Worm (Caenorhabditis elegans) whole organism, L2 larva: ENCODE measurements around the gene F38A1.6.

ENCODE experiments used
- F13H6.1 ChIP-seq: sonication (generic microtip); optimal IDR thresholded peaks from 2 replicates; lab custom pipeline; 2016; ENCODE audit warnings: missing genetic modification characterization, missing compliant biosample characterization
- R02D3.7 ChIP-seq: fragments of 150-350 bp; optimal IDR thresholded peaks from 2 replicates; lab custom pipeline; 2014; ENCODE audit warnings: missing biosample characterization, missing genetic modification characterization
- Y55F3AM.14 ChIP-seq: fragments of 200-800 bp; sonication (Bioruptor generic); optimal IDR thresholded peaks from 2 replicates; lab custom pipeline; 2018; ENCODE audit warnings: mild to moderate bottlenecking, missing genetic modification characterization, missing compliant biosample characterization
- ZK546.5 ChIP-seq: sonication (generic microtip); optimal IDR thresholded peaks from 2 replicates; lab custom pipeline; 2017; ENCODE audit warnings: missing biosample characterization, missing genetic modification characterization
- alr-1 ChIP-seq: fragments of 150-350 bp; optimal IDR thresholded peaks from 2 replicates; lab custom pipeline; 2014; ENCODE audit warnings: missing biosample characterization, missing genetic modification characterization
- aly-2 ChIP-seq: fragments of 150-350 bp; optimal IDR thresholded peaks from 2 replicates; lab custom pipeline; 2014; ENCODE audit warnings: missing biosample characterization, missing genetic modification characterization
- ama-1 ChIP-seq: fragments of 150-350 bp; optimal IDR thresholded peaks from 2 replicates; lab custom pipeline; 2018; ENCODE audit warnings: inconsistent platforms
- blmp-1 ChIP-seq: sonication (generic microtip); optimal IDR thresholded peaks from 2 replicates; lab custom pipeline; 2017; ENCODE audit warnings: missing genetic modification characterization, mild to moderate bottlenecking, missing compliant biosample characterization, antibody characterized with exemption, moderate library complexity; ENCODE audit not compliant: insufficient read depth
- ceh-16 ChIP-seq: fragments of 150-350 bp; optimal IDR thresholded peaks from 2 replicates; lab custom pipeline; 2014; ENCODE audit warnings: missing biosample characterization, missing genetic modification characterization
- ceh-82 ChIP-seq: fragments of 150-350 bp; optimal IDR thresholded peaks from 2 replicates; lab custom pipeline; 2014; ENCODE audit warnings: missing biosample characterization, missing genetic modification characterization
- crh-2 ChIP-seq: sonication (generic microtip); optimal IDR thresholded peaks from 2 replicates; lab custom pipeline; 2017; ENCODE audit warnings: missing biosample characterization, missing genetic modification characterization
- dmd-4 ChIP-seq: sonication (generic microtip); optimal IDR thresholded peaks from 2 replicates; lab custom pipeline; 2017; ENCODE audit warnings: missing biosample characterization, missing genetic modification characterization
- egl-27 ChIP-seq: sonication (generic microtip); optimal IDR thresholded peaks from 3 replicates; lab custom pipeline; 2017; ENCODE audit warnings: missing biosample characterization, missing genetic modification reagents, missing genetic modification characterization
- elt-1 ChIP-seq: fragments of 150-350 bp; optimal IDR thresholded peaks from 2 replicates; lab custom pipeline; 2014; ENCODE audit warnings: missing biosample characterization, missing genetic modification characterization
- elt-3 ChIP-seq: sonication (generic microtip); optimal IDR thresholded peaks from 2 replicates; lab custom pipeline; 2017; ENCODE audit warnings: missing biosample characterization, missing genetic modification characterization
- fos-1 ChIP-seq: fragments of 150-350 bp; optimal IDR thresholded peaks from 2 replicates; lab custom pipeline; 2014; ENCODE audit warnings: missing biosample characterization, missing genetic modification characterization
- gmeb-1 ChIP-seq: fragments of 150-350 bp; optimal IDR thresholded peaks from 2 replicates; lab custom pipeline; 2014; ENCODE audit warnings: missing biosample characterization, missing genetic modification characterization
- lin-11 ChIP-seq: fragments of 150-350 bp; sonication (generic microtip); optimal IDR thresholded peaks from 2 replicates; lab custom pipeline; 2014; ENCODE audit warnings: missing biosample characterization, missing genetic modification characterization, inconsistent platforms, mixed read lengths
- lin-13 ChIP-seq: fragments of 150-350 bp; optimal IDR thresholded peaks from 2 replicates; lab custom pipeline; 2014; ENCODE audit warnings: missing biosample characterization, missing genetic modification reagents, missing genetic modification characterization
- lin-39 ChIP-seq: fragments of 150-350 bp; optimal IDR thresholded peaks from 2 replicates; lab custom pipeline; 2014; ENCODE audit warnings: missing biosample characterization, missing genetic modification reagents, missing genetic modification characterization
- lsy-2 ChIP-seq, 2 experiments: fragments of 150-350 bp in 1 of 2; sonication (generic microtip) in 1 of 2; optimal IDR thresholded peaks; 2 replicates each; lab custom pipeline; 2014 to 2017; ENCODE audit warnings: missing biosample characterization in 2 of 2, missing genetic modification characterization in 2 of 2
- mab-5 ChIP-seq: fragments of 150-350 bp; optimal IDR thresholded peaks from 2 replicates; lab custom pipeline; 2014; ENCODE audit warnings: missing biosample characterization, missing genetic modification characterization
- mbf-1 ChIP-seq: sonication (generic microtip); optimal IDR thresholded peaks from 2 replicates; lab custom pipeline; 2017; ENCODE audit warnings: missing biosample characterization, missing genetic modification characterization
- mdl-1 ChIP-seq, 2 experiments: fragments of 150-350 bp in 1 of 2; sonication (generic microtip) in 1 of 2; optimal IDR thresholded peaks; 2 replicates each; lab custom pipeline; 2017; ENCODE audit warnings: missing biosample characterization in 2 of 2, missing genetic modification characterization in 2 of 2
- nhr-10 ChIP-seq: sonication (generic microtip); optimal IDR thresholded peaks from 2 replicates; lab custom pipeline; 2017; ENCODE audit warnings: missing biosample characterization, missing genetic modification characterization
- nhr-11 ChIP-seq: fragments of 150-350 bp; optimal IDR thresholded peaks from 2 replicates; lab custom pipeline; 2014; ENCODE audit warnings: missing biosample characterization, missing genetic modification characterization
- nhr-12 ChIP-seq: fragments of 150-350 bp; optimal IDR thresholded peaks from 2 replicates; lab custom pipeline; 2014; ENCODE audit warnings: missing biosample characterization, missing genetic modification characterization
- nhr-129 ChIP-seq: fragments of 150-350 bp; optimal IDR thresholded peaks from 2 replicates; lab custom pipeline; 2014; ENCODE audit warnings: missing biosample characterization, missing genetic modification characterization
- nhr-21 ChIP-seq: fragments of 150-350 bp; optimal IDR thresholded peaks from 2 replicates; lab custom pipeline; 2014; ENCODE audit warnings: missing biosample characterization, missing genetic modification characterization
- nhr-23 ChIP-seq: fragments of 150-350 bp; optimal IDR thresholded peaks from 2 replicates; lab custom pipeline; 2014; ENCODE audit warnings: missing biosample characterization, missing genetic modification reagents, missing genetic modification characterization
- nhr-237 ChIP-seq: fragments of 150-350 bp; optimal IDR thresholded peaks from 2 replicates; lab custom pipeline; 2014; ENCODE audit warnings: missing biosample characterization, missing genetic modification characterization
- nhr-25 ChIP-seq: fragments of 150-350 bp; sonication (generic microtip); optimal IDR thresholded peaks from 3 replicates; lab custom pipeline; 2014; ENCODE audit warnings: missing biosample characterization, missing genetic modification characterization
- nhr-77 ChIP-seq: fragments of 150-350 bp; optimal IDR thresholded peaks from 2 replicates; lab custom pipeline; 2014; ENCODE audit warnings: missing biosample characterization, missing genetic modification characterization
- peb-1 ChIP-seq: fragments of 150-350 bp; optimal IDR thresholded peaks from 2 replicates; lab custom pipeline; 2014; ENCODE audit warnings: missing biosample characterization, missing genetic modification characterization
- skn-1 ChIP-seq: sonication (generic microtip); optimal IDR thresholded peaks from 2 replicates; lab custom pipeline; 2017; ENCODE audit warnings: missing biosample characterization, missing genetic modification characterization
- sma-3 ChIP-seq: sonication (generic microtip); optimal IDR thresholded peaks from 2 replicates; lab custom pipeline; 2016; ENCODE audit warnings: missing genetic modification reagents, missing genetic modification characterization, missing compliant biosample characterization
- sma-9 ChIP-seq, 2 experiments: fragments of 150-350 bp in 1 of 2; sonication (generic microtip) in 1 of 2; optimal IDR thresholded peaks; 2 replicates each; lab custom pipeline; 2014 to 2016; ENCODE audit warnings: missing genetic modification characterization in 2 of 2, mild to moderate bottlenecking in 1 of 2, missing biosample characterization in 1 of 2, missing compliant biosample characterization in 1 of 2, missing genetic modification reagents in 1 of 2, moderate library complexity in 1 of 2
- snpc-4 ChIP-seq: fragments of 150-350 bp; optimal IDR thresholded peaks from 2 replicates; lab custom pipeline; 2014; ENCODE audit warnings: missing biosample characterization, missing genetic modification characterization
- unc-39 ChIP-seq: fragments of 150-350 bp; optimal IDR thresholded peaks from 2 replicates; lab custom pipeline; 2014; ENCODE audit warnings: missing biosample characterization, missing genetic modification characterization
- unc-55 ChIP-seq: fragments of 150-350 bp; sonication (generic microtip); optimal IDR thresholded peaks from 3 replicates; lab custom pipeline; 2014; ENCODE audit warnings: missing biosample characterization, missing genetic modification reagents, missing genetic modification characterization
- unc-62 ChIP-seq: fragments of 150-350 bp; optimal IDR thresholded peaks from 2 replicates; lab custom pipeline; 2014; ENCODE audit warnings: missing biosample characterization, missing genetic modification reagents, missing genetic modification characterization
- zag-1 ChIP-seq: fragments of 150-350 bp; optimal IDR thresholded peaks from 2 replicates; lab custom pipeline; 2014; ENCODE audit warnings: missing biosample characterization, missing genetic modification characterization
- ztf-1 ChIP-seq: fragments of 200-800 bp; sonication (Bioruptor generic); conservative IDR thresholded peaks from 2 replicates; pipeline ENCODE4 v1.3.6; 2022; ENCODE audit warnings: missing genetic modification characterization, missing compliant biosample characterization
- ztf-11 ChIP-seq: sonication (generic microtip); optimal IDR thresholded peaks from 2 replicates; lab custom pipeline; 2017; ENCODE audit warnings: missing biosample characterization, missing genetic modification characterization
- ztf-4 ChIP-seq: fragments of 150-350 bp; optimal IDR thresholded peaks from 2 replicates; lab custom pipeline; 2014; ENCODE audit warnings: missing biosample characterization, missing genetic modification characterization

Gene F38A1.6

ce11 chrIV:1235785-1236184 is 15.9 kb upstream of the F38A1.6 start:
- TF ChIP-seq lsy-2 (tag; optimal IDR thresholded peaks at IDR 0.05; lab: Kevin White, UChicago) (no peak), ceh-82 (no peak), nhr-10 (no peak), unc-55 (GFP tag; lab: Kevin White, UChicago) (no peak)
- TF ChIP-seq, all 48 proteins: peak for 0

ce11 chrIV:1238147-1238546 is 13.5 kb upstream of the F38A1.6 start:
- TF ChIP-seq ZK546.5 (tag; lab: Kevin White, UChicago) (no peak), dmd-4 (no peak), lin-11 (tag; lab: Kevin White, UChicago) (no peak), peb-1 (tag; lab: Kevin White, UChicago) (no peak), aly-2 (tag; lab: Kevin White, UChicago) (no peak), nhr-25 (tag; lab: Kevin White, UChicago) (no peak), nhr-10 (no peak), ama-1 (lab: Kevin White, UChicago) (no peak), mbf-1 (tag; lab: Kevin White, UChicago) (no peak), snpc-4 (tag; lab: Kevin White, UChicago) (no peak), ztf-11 (tag; lab: Kevin White, UChicago) (no peak), ceh-16 (tag; lab: Kevin White, UChicago) (no peak), mab-5 (tag; lab: Kevin White, UChicago) (no peak)

ce11 chrIV:1239686-1240085 is 12.0 kb upstream of the F38A1.6 start, which contains the start of gene F38A1.8:
F38A1.8 (minus strand) TSS chrIV:1239852.
- TF ChIP-seq nhr-23 (tag; lab: Kevin White, UChicago) (no peak), sma-3 (GFP tag; lab: Kevin White, UChicago) (peak; percentile 29), peb-1 (tag; lab: Kevin White, UChicago) (no peak), lin-11 (tag; lab: Kevin White, UChicago) (no peak), nhr-237 (no peak), ztf-11 (tag; lab: Kevin White, UChicago) (no peak), nhr-12 (no peak), lin-13 (GFP tag; lab: Kevin White, UChicago) (no peak), lin-39 (tag; lab: Kevin White, UChicago) (no peak), ceh-82 (no peak), snpc-4 (tag; lab: Kevin White, UChicago) (no peak), aly-2 (tag; lab: Kevin White, UChicago) (no peak), alr-1 (tag; lab: Kevin White, UChicago) (no peak), lsy-2 (tag; optimal IDR thresholded peaks at IDR 0.05; lab: Kevin White, UChicago) (peak; percentile 66 to 86), mbf-1 (tag; lab: Kevin White, UChicago) (no peak), blmp-1 (tag; lab: Kevin White, UChicago) (no peak), ztf-4 (tag; lab: Kevin White, UChicago) (no peak), elt-1 (no peak), ZK546.5 (tag; lab: Kevin White, UChicago) (no peak), elt-3 (tag; lab: Kevin White, UChicago) (no peak), nhr-77 (tag; lab: Kevin White, UChicago) (no peak), skn-1 (tag; lab: Kevin White, UChicago) (no peak), Y55F3AM.14 (GFP tag; lab: Kevin White, UChicago) (no peak), ztf-1 (GFP tag; lab: Robert Waterston, UW) (no peak), ama-1 (lab: Kevin White, UChicago) (no peak), mdl-1 (tag; optimal IDR thresholded peaks at IDR 0.05; lab: Kevin White, UChicago) (peak in 1 of 2 experiments; percentile 27), unc-62 (GFP tag; lab: Kevin White, UChicago) (no peak), nhr-21 (tag; lab: Kevin White, UChicago) (peak; percentile 33), unc-55 (GFP tag; lab: Kevin White, UChicago) (peak; percentile 78), nhr-11 (no peak), ceh-16 (tag; lab: Kevin White, UChicago) (peak; percentile 5), R02D3.7 (tag; lab: Kevin White, UChicago) (no peak), nhr-10 (no peak), unc-39 (tag; lab: Kevin White, UChicago) (no peak), dmd-4 (no peak), sma-9 (GFP tag; optimal IDR thresholded peaks at IDR 0.05; lab: Kevin White, UChicago) (peak; percentile 37), sma-9 (tag; optimal IDR thresholded peaks at IDR 0.05; lab: Kevin White, UChicago) (no peak), nhr-25 (tag; lab: Kevin White, UChicago) (no peak), crh-2 (tag; lab: Kevin White, UChicago) (peak; percentile 82), F13H6.1 (tag; lab: Kevin White, UChicago) (no peak), zag-1 (tag; lab: Kevin White, UChicago) (no peak), nhr-129 (tag; lab: Kevin White, UChicago) (peak; percentile 65), gmeb-1 (peak; percentile 93), egl-27 (tag; lab: Kevin White, UChicago) (no peak), fos-1 (tag; lab: Kevin White, UChicago) (peak; percentile 3)
